Fruit fly (Drosophila melanogaster) whole organism, wandering third instar larva: ENCODE results near the gene Cap-D2.
A peak's percentile ranks its signal among the peaks of the same experiment; 100 is the strongest.

Experiments
- Abd-B ChIP-seq: fragments of >200 bp; optimal IDR thresholded peaks from 2 replicates; lab custom pipeline; 2017; ENCODE audit warnings: missing biosample characterization, missing genetic modification characterization
- CG32264 ChIP-seq: fragments of 200-800 bp; sonication (Bioruptor generic); optimal IDR thresholded peaks from 2 replicates; lab custom pipeline; 2016; ENCODE audit warnings: missing biosample characterization, missing genetic modification characterization
- CG9705 ChIP-seq: fragments of 200-800 bp; sonication (Bioruptor generic); optimal IDR thresholded peaks from 2 replicates; lab custom pipeline; 2018; ENCODE audit warnings: missing biosample characterization, mild to moderate bottlenecking, missing genetic modification characterization
- CrebA ChIP-seq: fragments of 200-800 bp; sonication (Bioruptor generic); optimal IDR thresholded peaks from 2 replicates; lab custom pipeline; 2016; ENCODE audit warnings: missing biosample characterization, mild to moderate bottlenecking, missing genetic modification characterization, borderline replicate concordance
- Dfd ChIP-seq: fragments of >200 bp; optimal IDR thresholded peaks from 2 replicates; lab custom pipeline; 2017; ENCODE audit warnings: missing biosample characterization, missing genetic modification characterization
- Dif ChIP-seq: fragments of 200-275, 200-300 bp; sonication (Bioruptor generic); optimal IDR thresholded peaks from 2 replicates; lab custom pipeline; 2018; ENCODE audit warnings: missing biosample characterization, missing genetic modification characterization; ENCODE audit not compliant: partially characterized antibody
- HLH106 ChIP-seq: fragments of 200-800 bp; optimal IDR thresholded peaks from 3 replicates; lab custom pipeline; 2019; ENCODE audit warnings: missing biosample characterization, mild to moderate bottlenecking, missing genetic modification characterization, moderate library complexity
- Hnf4 ChIP-seq: fragments of 200-800 bp; sonication (Bioruptor generic); optimal IDR thresholded peaks from 2 replicates; lab custom pipeline; 2016; ENCODE audit warnings: missing biosample characterization, mild to moderate bottlenecking, missing genetic modification characterization
- Hr78 ChIP-seq: fragments of >200 bp; optimal IDR thresholded peaks from 2 replicates; lab custom pipeline; 2017; ENCODE audit warnings: missing biosample characterization, missing genetic modification characterization
- Hr83 ChIP-seq: fragments of 200-300 bp; sonication (Bioruptor generic); optimal IDR thresholded peaks from 2 replicates; lab custom pipeline; 2016; ENCODE audit warnings: missing biosample characterization, mild to moderate bottlenecking, missing genetic modification characterization, moderate library complexity; ENCODE audit not compliant: poor library complexity, severe bottlenecking
- Jra ChIP-seq: sonication (Bioruptor generic); optimal IDR thresholded peaks from 2 replicates; lab custom pipeline; 2016; ENCODE audit warnings: missing biosample characterization, missing genetic modification characterization
- Myc ChIP-seq: fragments of >200 bp; optimal IDR thresholded peaks from 2 replicates; lab custom pipeline; 2017
- N ChIP-seq: fragments of >200 bp; optimal IDR thresholded peaks from 2 replicates; lab custom pipeline; 2018; ENCODE audit warnings: missing biosample characterization, missing external identifiers, missing genetic modification characterization
- OdsH ChIP-seq: fragments of 200-800 bp; sonication (Bioruptor generic); optimal IDR thresholded peaks from 2 replicates; lab custom pipeline; 2016; ENCODE audit warnings: missing biosample characterization, mild to moderate bottlenecking, missing genetic modification characterization
- Rel ChIP-seq, 2 experiments: fragments of 200-800 bp; sonication (Bioruptor generic) in 1 of 2; optimal IDR thresholded peaks; 2 replicates in 1 of 2; 3 replicates in 1 of 2; lab custom pipeline; 2016 to 2019; ENCODE audit warnings: mild to moderate bottlenecking in 2 of 2, missing biosample characterization in 2 of 2, missing genetic modification characterization in 2 of 2, moderate library complexity in 1 of 2
- Sp1 ChIP-seq: fragments of 200-800 bp; sonication (Bioruptor generic); optimal IDR thresholded peaks from 3 replicates; lab custom pipeline; 2019; ENCODE audit warnings: missing biosample characterization, mild to moderate bottlenecking, missing genetic modification characterization, moderate library complexity
- Vsx2 ChIP-seq: fragments of 200-300, 225-300 bp; sonication (Bioruptor generic); optimal IDR thresholded peaks from 2 replicates; lab custom pipeline; 2018; ENCODE audit warnings: missing biosample characterization, missing genetic modification characterization; ENCODE audit not compliant: partially characterized antibody
- br ChIP-seq: fragments of 200-800 bp; sonication (Bioruptor generic); optimal IDR thresholded peaks from 2 replicates; lab custom pipeline; 2016; ENCODE audit warnings: missing biosample characterization, missing genetic modification characterization
- brk ChIP-seq: fragments of 200-800 bp; sonication (Bioruptor generic); optimal IDR thresholded peaks from 2 replicates; lab custom pipeline; 2016; ENCODE audit warnings: missing biosample characterization, mild to moderate bottlenecking, missing genetic modification characterization
- dmrt93B ChIP-seq: fragments of 200-800 bp; sonication (Bioruptor generic); optimal IDR thresholded peaks from 2 replicates; lab custom pipeline; 2018; ENCODE audit warnings: missing biosample characterization, mild to moderate bottlenecking, missing genetic modification characterization
- dsf ChIP-seq: sonication (Bioruptor generic); optimal IDR thresholded peaks from 2 replicates; lab custom pipeline; 2016; ENCODE audit warnings: missing biosample characterization, missing genetic modification characterization, borderline replicate concordance
- ey ChIP-seq: fragments of 200-800 bp; sonication (Bioruptor generic); optimal IDR thresholded peaks from 2 replicates; lab custom pipeline; 2016; ENCODE audit warnings: missing biosample characterization, missing genetic modification characterization
- foxo ChIP-seq, 2 experiments: fragments of 200-800 bp; sonication (Bioruptor generic); optimal IDR thresholded peaks; 2 replicates in 1 of 2; 3 replicates in 1 of 2; lab custom pipeline; 2016 to 2017; ENCODE audit warnings: missing biosample characterization in 2 of 2, missing genetic modification characterization in 2 of 2
- fru ChIP-seq: fragments of 200-800 bp; sonication (Bioruptor generic); optimal IDR thresholded peaks from 3 replicates; lab custom pipeline; 2016; ENCODE audit warnings: missing biosample characterization, mild to moderate bottlenecking, missing genetic modification characterization
- h ChIP-seq: fragments of 200-800 bp; sonication (Bioruptor generic); optimal IDR thresholded peaks from 3 replicates; lab custom pipeline; 2016; ENCODE audit warnings: missing biosample characterization, mild to moderate bottlenecking, missing genetic modification characterization
- lola ChIP-seq: fragments of >200 bp; optimal IDR thresholded peaks from 2 replicates; lab custom pipeline; 2017; ENCODE audit warnings: missing biosample characterization, missing genetic modification characterization
- pan ChIP-seq: fragments of >200 bp; optimal IDR thresholded peaks from 2 replicates; lab custom pipeline; 2017
- rgr ChIP-seq: fragments of 200-800 bp; sonication (Bioruptor generic); optimal IDR thresholded peaks from 3 replicates; lab custom pipeline; 2016; ENCODE audit warnings: missing biosample characterization, mild to moderate bottlenecking, missing genetic modification characterization
- sage ChIP-seq: fragments of 200-800 bp; sonication (Bioruptor generic); optimal IDR thresholded peaks from 2 replicates; lab custom pipeline; 2016; ENCODE audit warnings: missing biosample characterization, mild to moderate bottlenecking, missing genetic modification characterization
- sv ChIP-seq: fragments of 200-800 bp; sonication (Bioruptor generic); optimal IDR thresholded peaks from 3 replicates; lab custom pipeline; 2016; ENCODE audit warnings: missing biosample characterization, missing genetic modification characterization
- tai ChIP-seq: sonication (Bioruptor generic); optimal IDR thresholded peaks from 2 replicates; lab custom pipeline; 2016; ENCODE audit warnings: missing biosample characterization, missing genetic modification characterization
- usp ChIP-seq: fragments of >200 bp; optimal IDR thresholded peaks from 2 replicates; lab custom pipeline; 2017; ENCODE audit warnings: missing biosample characterization, missing genetic modification characterization
- woc ChIP-seq: sonication (Bioruptor generic); optimal IDR thresholded peaks from 2 replicates; lab custom pipeline; 2016; ENCODE audit warnings: missing biosample characterization, mild to moderate bottlenecking, missing genetic modification characterization

The Cap-D2 gene

dm6 chr3R:29681241-29681640, 5.8 kb downstream of the Cap-D2 start:
- TF ChIP-seq Hr83 (no peak), Jra (no peak), CG32264 (GFP tag; lab: Kevin White, UChicago) (no peak), sage (no peak), sv (GFP tag; lab: Kevin White, UChicago) (no peak), HLH106 (tag; lab: Kevin White, UChicago) (no peak), tai (GFP tag; lab: Kevin White, UChicago) (no peak)

dm6 chr3R:29682152-29682600, 6.7 kb downstream of the Cap-D2 start, which contains the start of the genes CG7582 and Gycalpha99B:
TSS of gene CG7582 (minus strand) at chr3R:29682278.
TSS of gene Gycalpha99B (plus strand) at chr3R:29682503.
- no peak for TF ChIP-seq CG32264 (GFP tag; lab: Kevin White, UChicago)
- peak; percentile 66 for TF ChIP-seq Dif (GFP tag; lab: Kevin White, UChicago)
- peak; percentile 7 for TF ChIP-seq N (GFP tag; lab: Kevin White, UChicago)
- no peak for TF ChIP-seq brk
- no peak for TF ChIP-seq Jra
- TF ChIP-seq tai (GFP tag; lab: Kevin White, UChicago), result no peak
- no peak for TF ChIP-seq usp (GFP tag; lab: Kevin White, UChicago)
- peak; percentile 65 for TF ChIP-seq Myc (lab: Kevin White, UChicago)
- TF ChIP-seq ey, result no peak
- TF ChIP-seq h (GFP tag; lab: Kevin White, UChicago), result no peak

dm6 chr3R:29686698-29687097, 11.2 kb downstream of the Cap-D2 start:
- TF ChIP-seq Jra (no peak), sv (GFP tag; lab: Kevin White, UChicago) (no peak), dmrt93B (GFP tag; lab: Kevin White, UChicago) (no peak), Hnf4 (GFP tag; lab: Kevin White, UChicago) (no peak), Abd-B (GFP tag; lab: Kevin White, UChicago) (no peak), Vsx2 (no peak), Dif (GFP tag; lab: Kevin White, UChicago) (no peak), CrebA (GFP tag; lab: Kevin White, UChicago) (no peak), Dfd (GFP tag; lab: Kevin White, UChicago) (no peak)
- TF ChIP-seq, all 38 proteins: peak for 0

dm6 chr3R:29689211-29689610, 13.8 kb downstream of the Cap-D2 start, which contains the start of gene Obp99c:
TSS of gene Obp99c (minus strand) at chr3R:29689311.
- no peak for TF ChIP-seq br
- no peak for TF ChIP-seq Dfd (GFP tag; lab: Kevin White, UChicago)
- no peak for TF ChIP-seq lola (GFP tag; lab: Kevin White, UChicago)
- TF ChIP-seq brk, result no peak
- TF ChIP-seq Myc (lab: Kevin White, UChicago), result no peak

dm6 chr3R:29689833-29690538, 14.5 kb downstream of the Cap-D2 start:
- TF ChIP-seq usp (GFP tag; lab: Kevin White, UChicago) (no peak), pan (no peak), Sp1 (GFP tag; lab: Kevin White, UChicago) (no peak), CG32264 (GFP tag; lab: Kevin White, UChicago) (no peak), Dif (GFP tag; lab: Kevin White, UChicago) (no peak), brk (no peak), CG9705 (no peak)

dm6 chr3R:29690539-29690852, 15.0 kb downstream of the Cap-D2 start:
- TF ChIP-seq sv (GFP tag; lab: Kevin White, UChicago) (peak; percentile 30), Abd-B (GFP tag; lab: Kevin White, UChicago) (no peak), tai (GFP tag; lab: Kevin White, UChicago) (no peak), foxo (GFP tag; optimal IDR thresholded peaks at IDR 0.05; lab: Kevin White, UChicago) (peak in 1 of 2 experiments; percentile 26), rgr (GFP tag; lab: Kevin White, UChicago) (peak; percentile 23), dsf (GFP tag; lab: Kevin White, UChicago) (no peak), dmrt93B (GFP tag; lab: Kevin White, UChicago) (no peak), Dfd (GFP tag; lab: Kevin White, UChicago) (no peak), Rel (GFP tag; optimal IDR thresholded peaks at IDR 0.05; lab: Kevin White, UChicago) (no peak), Rel (tag; optimal IDR thresholded peaks at IDR 0.05; lab: Kevin White, UChicago) (no peak), woc (GFP tag; lab: Kevin White, UChicago) (no peak), CG9705 (no peak), usp (GFP tag; lab: Kevin White, UChicago) (no peak), br (no peak), h (GFP tag; lab: Kevin White, UChicago) (peak; percentile 11), Hr83 (no peak), OdsH (GFP tag; lab: Kevin White, UChicago) (no peak), HLH106 (tag; lab: Kevin White, UChicago) (peak; percentile 30), Vsx2 (no peak), Hr78 (no peak), fru (GFP tag; lab: Kevin White, UChicago) (peak; percentile 22), Sp1 (GFP tag; lab: Kevin White, UChicago) (no peak), ey (peak; percentile 18)
- TF ChIP-seq, all 38 proteins: peak for 7
